Worm (Caenorhabditis elegans): ENCODE data around the gene hpo-34.

DNA sequence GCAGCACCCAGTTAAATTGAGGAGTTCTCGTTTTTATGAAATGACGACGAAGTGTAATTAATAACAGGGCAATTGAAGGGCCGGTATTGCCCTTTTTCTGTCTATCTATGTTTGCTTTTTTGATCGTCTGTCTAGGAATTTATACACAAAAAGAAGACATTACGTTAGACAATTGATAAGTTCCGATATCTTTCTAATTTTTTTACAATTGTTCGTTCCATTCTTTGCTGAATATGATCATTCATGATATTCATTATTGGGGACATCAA lies 37.1 kb downstream of the hpo-34 start:
- TF ChIP-seq unc-86 (tag; optimal IDR thresholded peaks at IDR 0.05) (no peak), unc-55 (GFP tag; optimal IDR thresholded peaks at IDR 0.05) (no peak), madf-2 (tag; optimal IDR thresholded peaks at IDR 0.05) (no peak), ceh-30 (tag; optimal IDR thresholded peaks at IDR 0.05) (no peak), ama-1 (optimal IDR thresholded peaks at IDR 0.05) (no peak), elt-2 (tag; optimal IDR thresholded peaks at IDR 0.05) (no peak), pqm-1 (tag; optimal IDR thresholded peaks at IDR 0.05) (no peak), dmd-4 (tag; optimal IDR thresholded peaks at IDR 0.05; ENCODE audit: borderline replicate concordance) (no peak), ets-4 (tag; optimal IDR thresholded peaks at IDR 0.05) (no peak), nhr-11 (tag; optimal IDR thresholded peaks at IDR 0.05) (no peak), unc-3 (GFP tag; conservative IDR thresholded peaks at IDR 0.05) (no peak), unc-3 (tag; optimal IDR thresholded peaks at IDR 0.05) (no peak), ceh-14 (tag; optimal IDR thresholded peaks at IDR 0.05) (no peak)
